Worm (Caenorhabditis elegans): Measurements from ENCODE around the gene F26D11.1.

DNA sequence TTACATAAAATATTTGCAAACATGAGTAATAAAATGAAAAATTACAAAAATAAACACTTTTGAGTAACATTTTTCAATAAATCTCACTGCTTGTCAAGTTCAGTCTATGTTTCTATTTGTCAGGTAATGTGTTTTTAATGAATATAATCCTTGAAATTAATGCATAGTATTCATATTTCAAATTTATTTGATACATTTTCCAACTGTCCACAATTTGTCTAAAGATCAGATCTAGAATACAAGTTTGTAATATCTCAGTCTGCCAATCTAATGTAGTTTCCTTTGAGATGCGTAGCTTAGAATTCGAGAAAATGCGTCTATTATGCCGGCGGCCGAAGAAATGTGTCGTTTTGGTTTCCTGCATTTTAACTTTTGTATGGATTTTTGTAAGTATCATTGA, 37.8 kb upstream of the F26D11.1 start, which contains the start of gene Y97E10B.1:
- no peak for TF ChIP-seq ama-1 (optimal IDR thresholded peaks at IDR 0.05)
- TF ChIP-seq pat-9 (tag; optimal IDR thresholded peaks at IDR 0.05) = no peak
- no peak for TF ChIP-seq pqm-1 (tag; optimal IDR thresholded peaks at IDR 0.05)
- TF ChIP-seq elt-4 (tag; optimal IDR thresholded peaks at IDR 0.05) = no peak
- no peak for TF ChIP-seq rnt-1 (tag; optimal IDR thresholded peaks at IDR 0.05)
- no peak for TF ChIP-seq mec-3 (tag; optimal IDR thresholded peaks at IDR 0.05; ENCODE audit: borderline replicate concordance)
- TF ChIP-seq sox-2 (GFP tag; IDR thresholded peaks at IDR 0.05) = no peak
- no peak for TF ChIP-seq pag-3 (tag; optimal IDR thresholded peaks at IDR 0.05; ENCODE audit: borderline replicate concordance)
- no peak for TF ChIP-seq ceh-34 (tag; optimal IDR thresholded peaks at IDR 0.05)
- no peak for TF ChIP-seq pha-4 (tag; optimal IDR thresholded peaks at IDR 0.05)
- TF ChIP-seq ceh-24 (tag; optimal IDR thresholded peaks at IDR 0.05) = no peak
- no peak for TF ChIP-seq dmd-4 (tag; optimal IDR thresholded peaks at IDR 0.05; ENCODE audit: borderline replicate concordance)
- no peak for TF ChIP-seq lin-11 (tag; optimal IDR thresholded peaks at IDR 0.05)

Data from whole organism, late embryonic.